Worm (Caenorhabditis elegans): ENCODE results near the gene chil-17.
"Not testable (repeated sequence)": the region's sequence is repeated elsewhere in the genome, so short reads cannot be mapped to it uniquely, and the experiment has no call there.

Gene chil-17

ce11 chrII:9440060-9440459 lies at the start of gene chil-17:
chil-17 (minus strand) TSS chrII:9440160.
- no peak for TF ChIP-seq unc-62 (GFP tag; optimal IDR thresholded peaks at IDR 0.05)

- no peak for TF ChIP-seq unc-62 (GFP tag; optimal IDR thresholded peaks at IDR 0.05)
Measured at ce11 chrII:9487337-9487950, 47.5 kb upstream of the chil-17 start, which contains the start of gene T19H5.4. T19H5.4 (minus strand) TSS chrII:9487387.

ce11 chrII:9485081-9485730 lies 45.2 kb upstream of the chil-17 start:
- no peak for TF ChIP-seq unc-62 (GFP tag; optimal IDR thresholded peaks at IDR 0.05)

ce11 chrII:9483342-9483741 lies 43.4 kb upstream of the chil-17 start:
- TF ChIP-seq unc-62 (GFP tag; optimal IDR thresholded peaks at IDR 0.05): no peak

ce11 chrII:9482529-9482928 lies 42.6 kb upstream of the chil-17 start:
- no peak for TF ChIP-seq unc-62 (GFP tag; optimal IDR thresholded peaks at IDR 0.05)

ce11 chrII:9481427-9481826 lies 41.5 kb upstream of the chil-17 start:
- TF ChIP-seq unc-62 (GFP tag; optimal IDR thresholded peaks at IDR 0.05): no peak

- TF ChIP-seq unc-62 (GFP tag; optimal IDR thresholded peaks at IDR 0.05): no peak
Measured at ce11 chrII:9480006-9480405, 40.0 kb upstream of the chil-17 start, which contains the start of gene T19H5.7. T19H5.7 (minus strand) TSS chrII:9480106.

ce11 chrII:9477567-9477966 lies 37.6 kb upstream of the chil-17 start, which contains the start of gene chil-27:
chil-27 (plus strand) TSS chrII:9477867.
- TF ChIP-seq unc-62 (GFP tag; optimal IDR thresholded peaks at IDR 0.05): no peak

- no peak for TF ChIP-seq unc-62 (GFP tag; optimal IDR thresholded peaks at IDR 0.05)
Measured at ce11 chrII:9474367-9475105, 34.6 kb upstream of the chil-17 start, which contains the start of the genes chil-25 and chil-26. chil-25 (minus strand) TSS chrII:9474467. chil-26 (plus strand) TSS chrII:9475055.

ce11 chrII:9470027-9470426 lies 30.1 kb upstream of the chil-17 start, which contains the start of gene T19H5.6:
T19H5.6 (minus strand) TSS chrII:9470221.
- TF ChIP-seq unc-62 (GFP tag; optimal IDR thresholded peaks at IDR 0.05): no peak

ce11 chrII:9468414-9468813 lies 28.5 kb upstream of the chil-17 start, which contains the start of gene chil-23:
chil-23 (minus strand) TSS chrII:9468611.
- TF ChIP-seq unc-62 (GFP tag; optimal IDR thresholded peaks at IDR 0.05): no peak

- TF ChIP-seq unc-62 (GFP tag; optimal IDR thresholded peaks at IDR 0.05): no peak
Measured at ce11 chrII:9466095-9466494, 26.1 kb upstream of the chil-17 start, which contains the start of gene chil-22. chil-22 (minus strand) TSS chrII:9466195.

ce11 chrII:9461881-9462280 lies 21.9 kb upstream of the chil-17 start, which contains the start of gene chil-21:
chil-21 (minus strand) TSS chrII:9461981.
- not testable (repeated sequence) for TF ChIP-seq unc-62 (GFP tag; optimal IDR thresholded peaks at IDR 0.05)

ce11 chrII:9459462-9459861 lies 19.5 kb upstream of the chil-17 start, which contains the start of gene R09D1.14:
R09D1.14 (minus strand) TSS chrII:9459562.
- TF ChIP-seq unc-62 (GFP tag; optimal IDR thresholded peaks at IDR 0.05): not testable (repeated sequence)

- TF ChIP-seq unc-62 (GFP tag; optimal IDR thresholded peaks at IDR 0.05): no peak
Measured at ce11 chrII:9454304-9454703, 14.3 kb upstream of the chil-17 start, which contains the start of gene chil-19. chil-19 (minus strand) TSS chrII:9454404.

ce11 chrII:9452172-9452571 lies 12.2 kb upstream of the chil-17 start, which contains the start of gene R09D1.12:
R09D1.12 (minus strand) TSS chrII:9452272.
- not testable (repeated sequence) for TF ChIP-seq unc-62 (GFP tag; optimal IDR thresholded peaks at IDR 0.05)
